Fruit fly (Drosophila melanogaster) whole organism, embryonic: Measurements from ENCODE around the gene dar1.

Source experiments
- Ada2b ChIP-seq: fragments of 200-800 bp; sonication (Bioruptor generic); IDR thresholded peaks from 2 replicates; pipeline ENCODE4 v1.3.6; 2022; ENCODE audit warnings: missing biosample characterization, missing genetic modification characterization
- CG10366 ChIP-seq: fragments of 200-800 bp; sonication (Bioruptor generic); IDR thresholded peaks from 2 replicates; pipeline ENCODE4 v1.3.6; 2022; ENCODE audit warnings: missing biosample characterization, missing genetic modification characterization
- CG10543 ChIP-seq: fragments of 200-800 bp; sonication (Bioruptor generic); optimal IDR thresholded peaks from 3 replicates; lab custom pipeline; 2017; ENCODE audit warnings: missing biosample characterization, mild to moderate bottlenecking, missing genetic modification characterization, moderate library complexity
- CG11398 ChIP-seq: fragments of 200-800 bp; sonication (Bioruptor generic); optimal IDR thresholded peaks from 2 replicates; lab custom pipeline; 2016; ENCODE audit warnings: missing biosample characterization, missing genetic modification characterization
- CG1233 ChIP-seq: fragments of 200-800 bp; sonication (Bioruptor generic); optimal IDR thresholded peaks from 4 replicates; lab custom pipeline; 2018; ENCODE audit warnings: missing biosample characterization, mild to moderate bottlenecking, missing genetic modification characterization
- CG12391 ChIP-seq: fragments of 200-800 bp; sonication (Bioruptor generic); optimal IDR thresholded peaks from 3 replicates; lab custom pipeline; 2018; ENCODE audit warnings: missing biosample characterization, mild to moderate bottlenecking, missing genetic modification characterization, moderate library complexity
- CG14441 ChIP-seq: fragments of 200-800 bp; sonication (Bioruptor generic); IDR thresholded peaks from 2 replicates; pipeline ENCODE4 v1.3.6; 2022; ENCODE audit warnings: missing biosample characterization, missing genetic modification characterization
- CG1792 ChIP-seq: fragments of 200-800 bp; sonication (Bioruptor generic); optimal IDR thresholded peaks from 2 replicates; lab custom pipeline; 2016; ENCODE audit warnings: missing biosample characterization, missing genetic modification characterization
- CG2199 ChIP-seq: fragments of 200-800 bp; sonication (Bioruptor generic); IDR thresholded peaks from 3 replicates; pipeline ENCODE4 v1.3.6; 2022; ENCODE audit warnings: missing biosample characterization, missing genetic modification characterization
- CG2202 ChIP-seq: fragments of 200-800 bp; sonication (Bioruptor generic); optimal IDR thresholded peaks from 2 replicates; lab custom pipeline; 2018; ENCODE audit warnings: missing biosample characterization, mild to moderate bottlenecking, missing genetic modification characterization
- CG2678 ChIP-seq: fragments of 200-800 bp; sonication (Bioruptor generic); optimal IDR thresholded peaks from 3 replicates; lab custom pipeline; 2019; ENCODE audit warnings: missing biosample characterization, mild to moderate bottlenecking, missing genetic modification characterization, moderate library complexity
- CG32767 ChIP-seq: fragments of 200-800 bp; sonication (Bioruptor generic); IDR thresholded peaks from 2 replicates; pipeline ENCODE4 v1.3.6; 2022; ENCODE audit warnings: missing biosample characterization, missing genetic modification characterization
- CG33213 ChIP-seq: fragments of 200-800 bp; sonication (Bioruptor generic); optimal IDR thresholded peaks from 3 replicates; lab custom pipeline; 2016; ENCODE audit warnings: missing biosample characterization, missing genetic modification characterization
- CG4617 ChIP-seq: fragments of 200-800 bp; sonication (Bioruptor generic); optimal IDR thresholded peaks from 3 replicates; lab custom pipeline; 2016; ENCODE audit warnings: missing biosample characterization, missing genetic modification characterization, borderline replicate concordance
- CG6272 ChIP-seq: fragments of 200-800 bp; sonication (Bioruptor generic); IDR thresholded peaks from 2 replicates; pipeline ENCODE4 v1.3.6; 2022; ENCODE audit warnings: missing biosample characterization, missing genetic modification characterization
- CG8281 ChIP-seq: fragments of 200-800 bp; sonication (Bioruptor generic); optimal IDR thresholded peaks from 2 replicates; lab custom pipeline; 2018; ENCODE audit warnings: missing biosample characterization, mild to moderate bottlenecking, missing genetic modification characterization, moderate library complexity
- CG8359 ChIP-seq: fragments of 200-800 bp; sonication (Bioruptor generic); optimal IDR thresholded peaks from 2 replicates; lab custom pipeline; 2017; ENCODE audit warnings: missing biosample characterization, mild to moderate bottlenecking, missing genetic modification characterization, borderline replicate concordance
- CG8924 ChIP-seq: fragments of 200-800 bp; optimal IDR thresholded peaks from 3 replicates; lab custom pipeline; 2019; ENCODE audit warnings: missing biosample characterization, mild to moderate bottlenecking, missing genetic modification characterization, moderate library complexity
- Camta ChIP-seq: fragments of 200-800 bp; sonication (Bioruptor generic); optimal IDR thresholded peaks from 2 replicates; lab custom pipeline; 2016; ENCODE audit warnings: missing biosample characterization, missing genetic modification characterization
- CkIIα-i1 ChIP-seq: fragments of 200-800 bp; sonication (Bioruptor generic); IDR thresholded peaks from 2 replicates; pipeline ENCODE4 v1.3.6; 2022; ENCODE audit warnings: missing biosample characterization, missing genetic modification characterization
- CrebB ChIP-seq: fragments of 200-800 bp; sonication (Bioruptor generic); optimal IDR thresholded peaks from 3 replicates; lab custom pipeline; 2018; ENCODE audit warnings: missing biosample characterization, mild to moderate bottlenecking, missing genetic modification characterization
- Dad ChIP-seq: fragments of 200-800 bp; sonication (Bioruptor generic); optimal IDR thresholded peaks from 3 replicates; lab custom pipeline; 2016; ENCODE audit warnings: missing biosample characterization, missing genetic modification characterization
- Hand ChIP-seq: fragments of 200-800 bp; sonication (Bioruptor generic); optimal IDR thresholded peaks from 2 replicates; lab custom pipeline; 2017; ENCODE audit warnings: mild to moderate bottlenecking, missing biosample characterization, missing genetic modification reagents, missing genetic modification characterization
- Hey ChIP-seq: fragments of 200-800 bp; sonication (Bioruptor generic); optimal IDR thresholded peaks from 3 replicates; lab custom pipeline; 2018; ENCODE audit warnings: missing biosample characterization, mild to moderate bottlenecking, missing genetic modification characterization
- NC2α ChIP-seq: fragments of 200-800 bp; sonication (Bioruptor generic); optimal IDR thresholded peaks from 2 replicates; lab custom pipeline; 2016; ENCODE audit warnings: missing biosample characterization, missing genetic modification characterization
- Neu2 ChIP-seq: fragments of 200-800 bp; sonication (Bioruptor generic); optimal IDR thresholded peaks from 3 replicates; lab custom pipeline; 2016; ENCODE audit warnings: missing biosample characterization, missing genetic modification characterization, borderline replicate concordance
- Oaz ChIP-seq: fragments of 200-800 bp; sonication (Bioruptor generic); IDR thresholded peaks from 2 replicates; pipeline ENCODE4 v1.3.6; 2022; ENCODE audit warnings: missing biosample characterization, missing genetic modification characterization
- Sry-δ ChIP-seq: fragments of 200-800 bp; sonication (Bioruptor generic); optimal IDR thresholded peaks from 2 replicates; lab custom pipeline; 2016; ENCODE audit warnings: missing biosample characterization, missing genetic modification characterization
- Vsx1 ChIP-seq: fragments of 200-800 bp; sonication (Bioruptor generic); optimal IDR thresholded peaks from 2 replicates; lab custom pipeline; 2017; ENCODE audit warnings: missing biosample characterization, mild to moderate bottlenecking, missing genetic modification characterization, missing genetic modification reagents
- ab ChIP-seq: fragments of 200-800 bp; sonication (Bioruptor generic); optimal IDR thresholded peaks from 2 replicates; lab custom pipeline; 2016; ENCODE audit warnings: missing biosample characterization, missing genetic modification characterization
- amos ChIP-seq: fragments of 200-800 bp; sonication (Bioruptor generic); IDR thresholded peaks from 2 replicates; pipeline ENCODE4 v1.3.6; 2022; ENCODE audit warnings: missing biosample characterization, missing genetic modification characterization; ENCODE audit not compliant: partially characterized antibody
- ap ChIP-seq: fragments of 200-800 bp; sonication (Bioruptor generic); IDR thresholded peaks from 2 replicates; pipeline ENCODE4 v1.3.6; 2022; ENCODE audit warnings: missing biosample characterization, missing genetic modification characterization
- ash1 ChIP-seq: fragments of 200-800 bp; sonication (Bioruptor generic); optimal IDR thresholded peaks from 2 replicates; lab custom pipeline; 2018; ENCODE audit warnings: missing biosample characterization, mild to moderate bottlenecking, missing genetic modification characterization
- bigmax ChIP-seq: fragments of 200-800 bp; sonication (Bioruptor generic); optimal IDR thresholded peaks from 2 replicates; lab custom pipeline; 2018; ENCODE audit warnings: missing biosample characterization, mild to moderate bottlenecking, missing genetic modification characterization
- chif ChIP-seq, 2 experiments: fragments of 200-800 bp; sonication (Bioruptor generic); optimal IDR thresholded peaks; 3 replicates each; lab custom pipeline; 2016; ENCODE audit warnings: missing biosample characterization in 2 of 2, missing genetic modification characterization in 2 of 2
- crp ChIP-seq, 2 experiments: fragments of 200-800 bp; sonication (Bioruptor generic); optimal IDR thresholded peaks; 2 replicates in 1 of 2; 3 replicates in 1 of 2; lab custom pipeline; 2017; ENCODE audit warnings: missing biosample characterization in 2 of 2, missing genetic modification characterization in 2 of 2, mild to moderate bottlenecking in 1 of 2, moderate library complexity in 1 of 2
- ftz-f1 ChIP-seq: fragments of 200-800 bp; sonication (Bioruptor generic); optimal IDR thresholded peaks from 2 replicates; lab custom pipeline; 2016; ENCODE audit warnings: missing biosample characterization, missing genetic modification characterization
- gce ChIP-seq: fragments of 200-800 bp; sonication (Bioruptor generic); IDR thresholded peaks from 3 replicates; pipeline ENCODE4 v1.3.6; 2022; ENCODE audit warnings: missing biosample characterization, missing genetic modification characterization
- ham ChIP-seq: fragments of 200-800 bp; sonication (Bioruptor generic); IDR thresholded peaks from 2 replicates; pipeline ENCODE4 v1.3.6; 2022; ENCODE audit warnings: missing biosample characterization, missing genetic modification characterization
- kah ChIP-seq: fragments of 200-800 bp; sonication (Bioruptor generic); optimal IDR thresholded peaks from 2 replicates; lab custom pipeline; 2018; ENCODE audit warnings: missing biosample characterization, mild to moderate bottlenecking, missing genetic modification characterization
- kay ChIP-seq: fragments of 200-800 bp; sonication (Bioruptor generic); optimal IDR thresholded peaks from 2 replicates; lab custom pipeline; 2016; ENCODE audit warnings: missing biosample characterization, missing genetic modification characterization
- klu ChIP-seq: fragments of 200-800 bp; sonication (Bioruptor generic); IDR thresholded peaks from 2 replicates; pipeline ENCODE4 v1.3.6; 2022; ENCODE audit warnings: missing biosample characterization, missing genetic modification characterization
- lab ChIP-seq: fragments of 200-800 bp; sonication (Bioruptor generic); optimal IDR thresholded peaks from 3 replicates; lab custom pipeline; 2017; ENCODE audit warnings: missing biosample characterization, missing genetic modification characterization, mild to moderate bottlenecking, moderate library complexity, missing genetic modification reagents
- pros ChIP-seq: fragments of 200-800 bp; sonication (Bioruptor generic); optimal IDR thresholded peaks from 3 replicates; lab custom pipeline; 2019; ENCODE audit warnings: missing biosample characterization, mild to moderate bottlenecking, missing genetic modification characterization, moderate library complexity
- sim ChIP-seq: fragments of 200-800 bp; sonication (Bioruptor generic); IDR thresholded peaks from 2 replicates; pipeline ENCODE4 v1.3.6; 2022; ENCODE audit warnings: missing biosample characterization, missing genetic modification characterization
- slou ChIP-seq: fragments of 200-800 bp; sonication (Bioruptor generic); optimal IDR thresholded peaks from 3 replicates; lab custom pipeline; 2016; ENCODE audit warnings: missing biosample characterization, missing genetic modification characterization
- sr ChIP-seq: fragments of 200-800 bp; sonication (Bioruptor generic); IDR thresholded peaks from 3 replicates; pipeline ENCODE4 v1.3.6; 2022; ENCODE audit warnings: missing biosample characterization, missing genetic modification characterization
- usp ChIP-seq: fragments of >200 bp; optimal IDR thresholded peaks from 2 replicates; lab custom pipeline; 2017; ENCODE audit warnings: missing biosample characterization, missing genetic modification characterization
- z ChIP-seq: fragments of 200-800 bp; sonication (Bioruptor generic); IDR thresholded peaks from 3 replicates; pipeline ENCODE4 v1.3.6; 2022; ENCODE audit warnings: missing biosample characterization, missing genetic modification characterization

dar1 gene

DNA sequence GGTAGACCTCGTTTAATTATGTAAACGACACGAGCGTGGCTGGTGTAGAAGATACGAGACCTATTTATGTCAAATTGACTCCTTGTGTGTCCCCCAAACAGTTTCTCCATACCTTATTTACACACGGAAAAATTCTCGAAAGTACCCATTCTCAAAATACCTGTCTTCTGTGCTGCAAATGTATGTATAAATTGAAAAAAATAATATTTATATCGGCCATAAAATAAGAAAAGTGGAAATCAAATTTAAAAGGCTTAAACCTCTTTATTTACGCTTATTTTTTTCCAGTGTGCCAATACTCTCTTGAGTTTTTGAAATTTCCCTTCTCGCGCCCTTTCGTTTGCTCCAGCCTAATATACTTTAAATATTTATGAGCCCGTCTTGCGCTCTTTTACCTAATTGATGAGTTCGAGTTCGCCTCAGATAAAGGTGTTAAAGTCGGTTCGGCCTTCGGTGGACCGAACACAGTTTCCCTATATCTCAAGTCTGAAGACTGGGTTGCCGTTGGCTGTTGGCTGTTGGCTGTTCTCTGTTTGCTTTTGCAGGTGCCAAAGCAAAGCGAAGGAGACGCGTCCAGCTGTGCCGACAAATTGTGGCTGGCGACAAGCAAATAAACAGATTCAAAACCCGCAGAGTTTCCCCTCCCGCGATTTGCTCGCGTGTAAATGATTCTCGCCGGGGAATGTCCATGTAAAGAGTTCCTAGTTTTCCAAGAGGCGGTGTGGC, 12.6 kb downstream of the dar1 start (continued):
- peak; percentile 55 for TF ChIP-seq CG8359 (GFP tag; lab: Kevin White, UChicago)
- no peak for TF ChIP-seq ham (GFP tag; lab: Robert Waterston, UW)
- TF ChIP-seq crp (GFP tag; optimal IDR thresholded peaks at IDR 0.05; lab: Kevin White, UChicago) = peak in 1 of 2 experiments; percentile 30
- peak; percentile 69; the same call in 1 of the 3 replicates for TF ChIP-seq z (GFP tag; lab: Robert Waterston, UW)
- TF ChIP-seq sr = no peak
- no peak for TF ChIP-seq ftz-f1 (GFP tag; lab: Kevin White, UChicago)
- TF ChIP-seq CG2202 (tag; lab: Kevin White, UChicago) = peak; percentile 82
- no peak for TF ChIP-seq CkIIα-i1
- TF ChIP-seq CG11398 (GFP tag; lab: Kevin White, UChicago) = peak; percentile 46
- TF ChIP-seq kah (GFP tag; lab: Kevin White, UChicago) = peak; percentile 9
- no peak for TF ChIP-seq ash1 (GFP tag; lab: Kevin White, UChicago)
- TF ChIP-seq NC2α (GFP tag; lab: Kevin White, UChicago) = no peak
- no peak for TF ChIP-seq amos (GFP tag; lab: Robert Waterston, UW)
- TF ChIP-seq pros (GFP tag; lab: Kevin White, UChicago) = no peak
- peak; percentile 70 for TF ChIP-seq sim
- peak; percentile 65 for TF ChIP-seq kay (GFP tag; lab: Kevin White, UChicago)
- no peak for TF ChIP-seq CrebB (tag; lab: Kevin White, UChicago)
- TF ChIP-seq Ada2b = peak; percentile 45; the same call in 1 of the 2 replicates
- TF ChIP-seq Neu2 (GFP tag; lab: Kevin White, UChicago) = no peak
- TF ChIP-seq CG8281 = peak; percentile 65
- TF ChIP-seq CG2199 (GFP tag; lab: Robert Waterston, UW) = no peak
- TF ChIP-seq CG8924 (tag; lab: Kevin White, UChicago) = peak; percentile 82
- TF ChIP-seq Hey (tag; lab: Kevin White, UChicago) = no peak
- TF ChIP-seq CG10543 (GFP tag; lab: Kevin White, UChicago) = no peak
- peak; percentile 4 for TF ChIP-seq ab (GFP tag; lab: Kevin White, UChicago)
- TF ChIP-seq Sry-δ (GFP tag; lab: Kevin White, UChicago) = no peak
- no peak for TF ChIP-seq Hand (GFP tag; lab: Kevin White, UChicago)
- TF ChIP-seq CG6272 (GFP tag; lab: Robert Waterston, UW) = peak; percentile 36
- peak; percentile 43 for TF ChIP-seq CG4617 (GFP tag; lab: Kevin White, UChicago)
- TF ChIP-seq CG32767 (GFP tag; lab: Robert Waterston, UW) = peak; percentile 55
- TF ChIP-seq Oaz = 0 out of 2 replicates have a peak, but pooled peaks have one; percentile 31
- peak; percentile 76 for TF ChIP-seq CG1233 (GFP tag; lab: Kevin White, UChicago)
- peak; percentile 44 for TF ChIP-seq CG33213 (GFP tag; lab: Kevin White, UChicago)
- TF ChIP-seq Camta (GFP tag; lab: Kevin White, UChicago) = peak; percentile 77
- peak; percentile 39 for TF ChIP-seq slou (GFP tag; lab: Kevin White, UChicago)
- TF ChIP-seq Vsx1 (GFP tag; lab: Kevin White, UChicago) = peak; percentile 66
- TF ChIP-seq chif (GFP tag; optimal IDR thresholded peaks at IDR 0.05; lab: Kevin White, UChicago) = peak in 1 of 2 experiments; percentile 87
- peak; percentile 49 for TF ChIP-seq CG14441 (GFP tag; lab: Robert Waterston, UW)
- no peak for TF ChIP-seq bigmax
- TF ChIP-seq CG1792 (GFP tag; lab: Kevin White, UChicago) = no peak
- 0 out of 2 replicates have a peak, but pooled peaks have one; percentile 37 for TF ChIP-seq ap (GFP tag; lab: Robert Waterston, UW)
- TF ChIP-seq CG10366 (GFP tag; lab: Robert Waterston, UW) = peak; percentile 55; the same call in 1 of the 2 replicates
- TF ChIP-seq CG12391 (tag; lab: Kevin White, UChicago) = peak; percentile 90
- TF ChIP-seq gce (GFP tag; lab: Robert Waterston, UW) = peak; percentile 72; the same call in 2 of the 3 replicates
- TF ChIP-seq klu (GFP tag; lab: Robert Waterston, UW) = no peak
- no peak for TF ChIP-seq usp (GFP tag; lab: Kevin White, UChicago)
- TF ChIP-seq lab (GFP tag; lab: Kevin White, UChicago) = no peak
- TF ChIP-seq Dad (GFP tag; lab: Kevin White, UChicago) = peak; percentile 10
- TF ChIP-seq CG2678 (tag; lab: Kevin White, UChicago) = peak; percentile 73
